Fruit fly (Drosophila melanogaster) whole organism, prepupa: ENCODE data around the gene CG8539.

ENCODE experiments used
- Eip78C ChIP-seq: fragments of 200-800 bp; sonication (Bioruptor generic); peaks from one replicate; lab custom pipeline; 2016; ENCODE audit warnings: missing biosample characterization, missing genetic modification characterization
- Sox102F ChIP-seq: fragments of 200-800 bp; sonication (Bioruptor generic); optimal IDR thresholded peaks from 2 replicates; lab custom pipeline; 2016; ENCODE audit warnings: missing biosample characterization, mild to moderate bottlenecking, missing genetic modification characterization
- pdm3 ChIP-seq: fragments of 200-800 bp; sonication (Bioruptor generic); optimal IDR thresholded peaks from 3 replicates; lab custom pipeline; 2016; ENCODE audit warnings: missing biosample characterization, missing genetic modification characterization

- no peak for TF ChIP-seq Eip78C (GFP tag; lab: Kevin White, UChicago)
- TF ChIP-seq Sox102F (GFP tag; lab: Kevin White, UChicago): no peak
- no peak for TF ChIP-seq pdm3 (GFP tag; lab: Kevin White, UChicago)
Observed at dm6 chr3L:7465209-7465608, 33.4 kb downstream of the CG8539 start, which contains the start of the genes CG42660, CG42661 and Tsp66A.
